Fruit fly (Drosophila melanogaster): ENCODE measurements around the gene MFS10.

Gene MFS10

DNA sequence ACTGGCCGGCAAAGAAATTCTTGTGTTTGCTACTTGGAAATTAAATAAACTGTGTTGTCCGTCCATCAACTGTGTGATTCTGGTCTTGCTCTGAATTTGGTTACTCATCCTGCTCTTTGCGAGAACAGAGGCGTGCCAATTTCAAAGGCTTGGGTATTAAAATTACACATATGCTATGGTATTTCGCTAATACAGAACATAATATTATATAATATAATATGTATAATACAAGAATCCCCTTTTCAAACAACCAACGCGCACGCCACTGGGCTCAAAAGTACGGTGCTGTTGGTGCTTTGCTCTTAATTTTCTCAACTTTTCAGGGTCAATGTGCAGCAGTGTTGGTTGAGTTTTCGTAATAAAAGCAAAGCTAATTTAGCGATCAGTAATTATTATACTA, 28.9 kb upstream of the MFS10 start (continued):
- TF ChIP-seq Jarid2 (GFP tag; optimal IDR thresholded peaks at IDR 0.05) (peak; percentile 53), CG4404 (GFP tag; IDR thresholded peaks at IDR 0.05) (peak; percentile 62), Myb (GFP tag; optimal IDR thresholded peaks at IDR 0.05) (no peak), tna (GFP tag; IDR thresholded peaks at IDR 0.05; ENCODE audit: partially characterized antibody) (no peak), CG12769 (tag; optimal IDR thresholded peaks at IDR 0.05) (peak; percentile 86), CG10274 (GFP tag; optimal IDR thresholded peaks at IDR 0.05) (peak; percentile 53), CG2712 (tag; optimal IDR thresholded peaks at IDR 0.05) (peak; percentile 76), otp (GFP tag; IDR thresholded peaks at IDR 0.05) (peak; percentile 83), CG6272 (GFP tag; IDR thresholded peaks at IDR 0.05) (peak; percentile 89), Hr78 (GFP tag; optimal IDR thresholded peaks at IDR 0.05) (no peak), CG7963 (GFP tag; IDR thresholded peaks at IDR 0.05; ENCODE audit: partially characterized antibody) (no peak), fd96Cb (tag; optimal IDR thresholded peaks at IDR 0.05) (peak; percentile 74), oc (tag; optimal IDR thresholded peaks at IDR 0.05) (peak; percentile 40), CG10959 (GFP tag; IDR thresholded peaks at IDR 0.05) (no peak), ab (GFP tag; optimal IDR thresholded peaks at IDR 0.05) (no peak), D (optimal IDR thresholded peaks at IDR 0.05) (no peak), D (GFP tag; optimal IDR thresholded peaks at IDR 0.05) (peak; percentile 56), CG10209 (GFP tag; optimal IDR thresholded peaks at IDR 0.05) (peak; percentile 83), Hand (GFP tag; optimal IDR thresholded peaks at IDR 0.05) (peak; percentile 50), en (GFP tag; optimal IDR thresholded peaks at IDR 0.05) (no peak), jing (GFP tag; optimal IDR thresholded peaks at IDR 0.05) (peak; percentile 45), knrl (GFP tag; IDR thresholded peaks at IDR 0.05; ENCODE audit: partially characterized antibody) (no peak), CG11247 (GFP tag; IDR thresholded peaks at IDR 0.05) (peak; percentile 85), Lim3 (GFP tag; IDR thresholded peaks at IDR 0.05) (no peak), mam (GFP tag; optimal IDR thresholded peaks at IDR 0.05) (peak; percentile 26), gcm (GFP tag; optimal IDR thresholded peaks at IDR 0.05) (peak; percentile 47), CG10267 (tag; optimal IDR thresholded peaks at IDR 0.05) (peak; percentile 59), Fer3 (tag; optimal IDR thresholded peaks at IDR 0.05) (peak; percentile 89), CG17186 (GFP tag; optimal IDR thresholded peaks at IDR 0.05) (no peak), mirr (GFP tag; optimal IDR thresholded peaks at IDR 0.05) (peak; percentile 59), Stat92E (GFP tag; optimal IDR thresholded peaks at IDR 0.05) (no peak), Hr39 (optimal IDR thresholded peaks at IDR 0.05) (no peak), caup (GFP tag; optimal IDR thresholded peaks at IDR 0.05; ENCODE audit: severe bottlenecking) (peak; percentile 84), CG10462 (GFP tag; optimal IDR thresholded peaks at IDR 0.05) (no peak), GATAe (GFP tag; conservative IDR thresholded peaks at IDR 0.05) (no peak), Adf1 (GFP tag; IDR thresholded peaks at IDR 0.05) (peak; percentile 41; the same call in 1 of the 2 replicates), Ravus (GFP tag; IDR thresholded peaks at IDR 0.05) (peak; percentile 57), Med (GFP tag) (peak; percentile 85), CG4854 (GFP tag; optimal IDR thresholded peaks at IDR 0.05) (no peak), lola (GFP tag; optimal IDR thresholded peaks at IDR 0.05) (peak in 1 of 3 experiments; percentile 36), ash1 (GFP tag; optimal IDR thresholded peaks at IDR 0.05) (no peak), CG6654 (GFP tag; optimal IDR thresholded peaks at IDR 0.05) (peak; percentile 65), crp (GFP tag; optimal IDR thresholded peaks at IDR 0.05) (no peak), jumu (GFP tag; optimal IDR thresholded peaks at IDR 0.05) (peak; percentile 1), az2 (GFP tag; optimal IDR thresholded peaks at IDR 0.05) (peak; percentile 61), crol (GFP tag; IDR thresholded peaks at IDR 0.05) (0 out of 2 replicates have a peak, but pooled peaks have one; percentile 45), Rfx (GFP tag; IDR thresholded peaks at IDR 0.05) (peak; percentile 96), sqz (GFP tag; optimal IDR thresholded peaks at IDR 0.05) (peak; percentile 12), her (GFP tag; optimal IDR thresholded peaks at IDR 0.05) (no peak), br (optimal IDR thresholded peaks at IDR 0.05) (no peak), Nf-YC (tag; optimal IDR thresholded peaks at IDR 0.05) (peak; percentile 70)

All from whole organism, embryonic.